Worm (Caenorhabditis elegans) whole organism, mixed stage, embryonic: ENCODE measurements around the gene dos-1.

Source experiments
- M03D4.4 ChIP-seq: sonication (generic microtip); optimal IDR thresholded peaks from 2 replicates; lab custom pipeline; 2017; ENCODE audit warnings: mild to moderate bottlenecking, missing genetic modification characterization, missing compliant biosample characterization
- bed-3 ChIP-seq: fragments of 200-800 bp; sonication (Bioruptor generic); optimal IDR thresholded peaks from 3 replicates; lab custom pipeline; 2018; ENCODE audit warnings: mild to moderate bottlenecking, missing genetic modification characterization, moderate library complexity, missing compliant biosample characterization
- blmp-1 ChIP-seq: fragments of 150-350 bp; optimal IDR thresholded peaks from 2 replicates; lab custom pipeline; 2014; ENCODE audit warnings: missing biosample characterization, missing genetic modification characterization
- ceh-39 ChIP-seq: fragments of 150-350 bp; optimal IDR thresholded peaks from 2 replicates; lab custom pipeline; 2014; ENCODE audit warnings: missing biosample characterization, missing genetic modification characterization
- ceh-43 ChIP-seq: fragments of 200-800 bp; sonication (Bioruptor generic); optimal IDR thresholded peaks from 2 replicates; lab custom pipeline; 2018; ENCODE audit warnings: mild to moderate bottlenecking, missing genetic modification characterization, moderate library complexity, missing compliant biosample characterization
- ceh-83 ChIP-seq: fragments of 200-800 bp; sonication (Bioruptor generic); optimal IDR thresholded peaks from 2 replicates; lab custom pipeline; 2018; ENCODE audit warnings: mild to moderate bottlenecking, missing genetic modification characterization, missing compliant biosample characterization
- ces-1 ChIP-seq: fragments of 150-350 bp; optimal IDR thresholded peaks from 2 replicates; lab custom pipeline; 2014; ENCODE audit warnings: missing biosample characterization, missing genetic modification reagents, missing genetic modification characterization
- cnd-1 ChIP-seq: fragments of 200-800 bp; sonication (Bioruptor generic); optimal IDR thresholded peaks from 2 replicates; lab custom pipeline; 2018; ENCODE audit warnings: mild to moderate bottlenecking, missing genetic modification characterization, missing compliant biosample characterization
- elt-1 ChIP-seq: sonication (generic microtip); optimal IDR thresholded peaks from 2 replicates; lab custom pipeline; 2017; ENCODE audit warnings: missing genetic modification characterization, mild to moderate bottlenecking, missing compliant biosample characterization, antibody characterized with exemption, moderate library complexity, borderline replicate concordance; ENCODE audit not compliant: insufficient read depth
- elt-3 ChIP-seq: fragments of 150-350 bp; optimal IDR thresholded peaks from 2 replicates; lab custom pipeline; 2014; ENCODE audit warnings: missing biosample characterization, missing genetic modification characterization
- ham-2 ChIP-seq: fragments of 200-800 bp; sonication (Bioruptor generic); optimal IDR thresholded peaks from 2 replicates; lab custom pipeline; 2018; ENCODE audit warnings: mild to moderate bottlenecking, missing genetic modification characterization, missing compliant biosample characterization
- hlh-1 ChIP-seq: fragments of 150-350 bp; optimal IDR thresholded peaks from 2 replicates; lab custom pipeline; 2014; ENCODE audit warnings: missing biosample characterization, missing genetic modification reagents, missing genetic modification characterization
- lin-13 ChIP-seq: fragments of 150-350 bp; optimal IDR thresholded peaks from 2 replicates; lab custom pipeline; 2014; ENCODE audit warnings: missing biosample characterization, missing genetic modification characterization
- lin-32 ChIP-seq: fragments of 200-800 bp; sonication (Bioruptor generic); optimal IDR thresholded peaks from 2 replicates; lab custom pipeline; 2018; ENCODE audit warnings: mild to moderate bottlenecking, missing genetic modification characterization, missing compliant biosample characterization
- lsy-2 ChIP-seq: fragments of 150-350 bp; optimal IDR thresholded peaks from 2 replicates; lab custom pipeline; 2014; ENCODE audit warnings: missing biosample characterization, missing genetic modification characterization
- nhr-12 ChIP-seq: fragments of 150-350 bp; optimal IDR thresholded peaks from 2 replicates; lab custom pipeline; 2014; ENCODE audit warnings: missing biosample characterization, missing genetic modification characterization
- nhr-2 ChIP-seq: fragments of 150-350 bp; optimal IDR thresholded peaks from 2 replicates; lab custom pipeline; 2014; ENCODE audit warnings: missing biosample characterization, missing genetic modification characterization
- nhr-237 ChIP-seq: fragments of 150-350 bp; optimal IDR thresholded peaks from 2 replicates; lab custom pipeline; 2014; ENCODE audit warnings: missing biosample characterization, missing genetic modification characterization
- nhr-76 ChIP-seq: sonication (generic microtip); optimal IDR thresholded peaks from 2 replicates; lab custom pipeline; 2017; ENCODE audit warnings: missing biosample characterization, missing genetic modification characterization
- pha-4 ChIP-seq: fragments of 150-350 bp; optimal IDR thresholded peaks from 2 replicates; lab custom pipeline; 2018; ENCODE audit warnings: missing biosample characterization, missing genetic modification reagents, missing genetic modification characterization
- snpc-4 ChIP-seq: fragments of 150-350 bp; optimal IDR thresholded peaks from 2 replicates; lab custom pipeline; 2014; ENCODE audit warnings: missing biosample characterization, missing genetic modification characterization
- sptf-1 ChIP-seq: sonication (generic microtip); optimal IDR thresholded peaks from 2 replicates; lab custom pipeline; 2017; ENCODE audit warnings: mild to moderate bottlenecking, missing genetic modification characterization, moderate library complexity, missing compliant biosample characterization
- tbx-8 ChIP-seq: fragments of 200-800 bp; sonication (Bioruptor generic); optimal IDR thresholded peaks from 2 replicates; lab custom pipeline; 2018; ENCODE audit warnings: mild to moderate bottlenecking, missing genetic modification characterization, moderate library complexity, missing compliant biosample characterization
- unc-120 ChIP-seq: sonication (generic microtip); optimal IDR thresholded peaks from 2 replicates; lab custom pipeline; 2017; ENCODE audit warnings: missing genetic modification characterization, missing compliant biosample characterization; ENCODE audit not compliant: poor library complexity, severe bottlenecking
- unc-39 ChIP-seq: fragments of 150-350 bp; optimal IDR thresholded peaks from 2 replicates; lab custom pipeline; 2014; ENCODE audit warnings: missing biosample characterization, missing genetic modification characterization
- unc-62 ChIP-seq: fragments of 150-350 bp; optimal IDR thresholded peaks from 2 replicates; lab custom pipeline; 2014; ENCODE audit warnings: missing biosample characterization, missing genetic modification reagents, missing genetic modification characterization
- zip-8 ChIP-seq: fragments of 150-350 bp; optimal IDR thresholded peaks from 2 replicates; lab custom pipeline; 2014; ENCODE audit warnings: missing biosample characterization, missing genetic modification characterization
- ztf-11 ChIP-seq: fragments of 150-350 bp; optimal IDR thresholded peaks from 2 replicates; lab custom pipeline; 2014; ENCODE audit warnings: missing biosample characterization, missing genetic modification characterization

The dos-1 gene

DNA sequence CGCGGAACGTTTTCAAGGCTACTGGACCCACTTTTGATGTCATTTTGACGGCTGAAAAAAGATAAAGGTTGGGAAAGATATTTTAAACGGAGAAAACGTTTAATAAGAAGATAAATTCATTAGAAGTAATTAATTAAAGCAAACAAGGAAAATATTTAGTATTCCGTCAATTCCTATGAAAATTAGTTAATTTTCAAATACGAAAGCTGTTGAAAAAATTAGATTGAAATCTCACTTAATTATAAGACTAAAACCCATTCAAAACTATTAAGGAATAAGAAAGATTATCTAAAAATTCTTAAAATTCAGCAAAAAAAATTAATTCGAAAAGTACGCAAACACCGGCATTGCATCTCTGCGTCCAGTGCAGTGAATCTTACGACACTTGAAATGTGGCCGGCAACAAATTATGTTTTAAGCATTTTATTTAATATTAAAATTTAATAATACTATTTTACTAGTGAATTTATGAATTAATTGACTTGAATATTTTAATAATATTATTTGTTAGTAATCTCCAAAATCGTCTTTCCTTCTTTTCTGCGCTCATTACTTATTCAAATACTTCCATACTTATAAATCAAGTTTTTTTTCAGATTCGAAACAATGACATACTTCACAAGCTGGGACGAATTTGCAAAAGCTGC, 41.1 kb downstream of the dos-1 start, which contains the start of the genes ZK512.2 and ZK512.4:
ZK512.2 (minus strand) TSS at position 51 of the 647 bp plus-strand sequence.
ZK512.4 (plus strand) TSS at position 597 of the 647 bp plus-strand sequence.
- TF ChIP-seq blmp-1 (tag; lab: Kevin White, UChicago) (no peak), ces-1 (GFP tag; lab: Kevin White, UChicago) (peak; percentile 53), lsy-2 (peak; percentile 24)
- TF ChIP-seq, all 35 proteins: peak for 2

DNA sequence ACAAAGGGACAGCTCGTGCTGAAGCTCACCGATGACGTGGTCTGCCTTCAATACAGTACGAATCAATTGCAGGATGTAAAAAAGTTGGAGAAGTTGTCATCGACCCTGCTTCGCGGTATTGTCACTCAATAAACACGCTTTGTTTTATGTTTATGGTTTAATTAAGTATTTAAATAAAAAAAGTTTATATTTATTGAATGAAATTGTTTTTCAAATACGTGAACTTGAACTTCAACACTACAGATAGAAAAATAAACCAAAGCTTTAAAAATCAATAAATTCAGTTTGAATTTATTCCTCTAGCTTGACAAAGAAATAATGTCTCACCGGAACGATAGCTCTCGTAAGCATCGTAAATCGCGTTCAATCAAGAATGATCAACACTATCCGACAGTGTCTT, 42.0 kb downstream of the dos-1 start, which contains the start of gene ZK512.8:
ZK512.8 (plus strand) TSS at position 301 of the 400 bp plus-strand sequence.
- no peak for TF ChIP-seq nhr-2
- TF ChIP-seq ham-2 (GFP tag; lab: Kevin White, UChicago), result no peak
- no peak for TF ChIP-seq elt-1
- TF ChIP-seq unc-62, result no peak
- TF ChIP-seq zip-8 (tag; lab: Kevin White, UChicago), result no peak
- no peak for TF ChIP-seq hlh-1 (tag; lab: Kevin White, UChicago)
- TF ChIP-seq lin-13 (tag; lab: Kevin White, UChicago), result no peak
- TF ChIP-seq lin-32, result no peak
- TF ChIP-seq ceh-83 (GFP tag; lab: Kevin White, UChicago), result no peak
- no peak for TF ChIP-seq cnd-1 (tag; lab: Kevin White, UChicago)
- no peak for TF ChIP-seq elt-3 (tag; lab: Kevin White, UChicago)
- TF ChIP-seq lsy-2, result no peak
- TF ChIP-seq blmp-1 (tag; lab: Kevin White, UChicago), result no peak
- TF ChIP-seq snpc-4 (tag; lab: Kevin White, UChicago), result no peak
- no peak for TF ChIP-seq sptf-1 (tag; lab: Kevin White, UChicago)
- no peak for TF ChIP-seq nhr-237
- no peak for TF ChIP-seq ceh-43 (GFP tag; lab: Kevin White, UChicago)
- no peak for TF ChIP-seq nhr-12 (tag; lab: Kevin White, UChicago)
- TF ChIP-seq pha-4 (tag; lab: Kevin White, UChicago), result no peak
- no peak for TF ChIP-seq tbx-8 (GFP tag; lab: Kevin White, UChicago)

DNA sequence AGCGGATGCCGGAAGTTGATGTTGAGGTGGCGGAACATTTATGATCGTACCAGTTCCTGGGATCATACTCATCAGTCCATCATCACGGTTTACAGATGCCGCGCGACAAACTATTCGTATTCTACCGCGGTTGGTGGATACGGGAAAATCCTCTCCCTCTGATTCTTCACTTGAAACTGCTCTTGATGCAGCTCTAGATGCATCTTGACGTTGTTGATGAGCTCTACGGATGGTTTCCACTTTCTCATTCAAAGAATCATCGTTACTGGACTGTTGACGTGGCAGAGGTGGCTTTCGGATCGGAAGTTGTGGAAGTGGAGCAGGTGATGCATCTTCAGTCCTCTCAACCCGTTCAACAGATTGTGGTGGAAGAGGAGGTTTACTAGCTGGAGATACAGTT, 45.4 kb downstream of the dos-1 start:
- TF ChIP-seq pha-4 (tag; lab: Kevin White, UChicago) (no peak), nhr-237 (no peak), ceh-43 (GFP tag; lab: Kevin White, UChicago) (no peak), unc-62 (no peak), M03D4.4 (tag; lab: Kevin White, UChicago) (no peak), lin-32 (no peak), ces-1 (GFP tag; lab: Kevin White, UChicago) (no peak), zip-8 (tag; lab: Kevin White, UChicago) (no peak)
- TF ChIP-seq, all 35 proteins: peak for 0

DNA sequence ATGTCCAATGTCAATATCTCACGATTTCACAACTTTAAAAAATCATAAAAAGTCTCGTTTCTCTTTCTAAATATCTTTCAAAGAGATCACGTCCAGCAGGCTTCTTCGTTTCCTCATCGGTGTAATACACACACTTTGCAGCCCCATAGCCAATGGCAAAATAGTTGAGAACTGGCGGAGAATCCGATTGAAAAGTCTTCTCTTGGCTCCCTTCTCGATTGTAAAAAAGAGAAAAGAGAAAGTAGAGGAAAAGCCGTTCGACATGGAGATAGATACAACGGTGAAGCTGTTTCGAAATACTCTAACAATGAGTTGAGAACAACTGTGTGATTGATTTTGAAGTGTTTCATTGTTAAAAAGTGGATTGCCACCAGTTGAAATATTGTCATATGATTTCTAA, 48.0 kb downstream of the dos-1 start:
- TF ChIP-seq ceh-39 (tag; lab: Kevin White, UChicago), result no peak
- peak; percentile 53 for TF ChIP-seq unc-120
- peak; percentile 34 for TF ChIP-seq hlh-1 (tag; lab: Kevin White, UChicago)
- TF ChIP-seq unc-39, result no peak
- TF ChIP-seq unc-62, result peak; percentile 5

DNA sequence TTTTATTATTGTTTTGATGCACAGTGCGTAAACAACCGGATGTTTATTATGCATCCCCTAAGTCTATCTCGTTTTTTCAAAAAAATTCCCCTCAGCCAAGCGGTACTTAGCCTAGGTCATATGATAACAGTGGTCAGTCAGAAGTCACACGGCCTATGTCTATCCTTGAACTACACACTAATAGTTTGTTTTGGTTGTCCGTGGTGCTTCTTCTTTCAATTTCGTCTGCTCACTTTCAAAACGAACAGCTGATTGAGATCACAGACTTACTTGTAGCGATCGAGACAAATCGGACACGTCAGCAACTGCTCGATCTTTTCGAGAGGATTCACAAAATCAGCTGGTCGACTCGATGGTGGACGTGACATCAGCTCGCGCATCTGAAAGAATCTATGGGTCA, 49.2 kb downstream of the dos-1 start:
- no peak for TF ChIP-seq elt-3 (tag; lab: Kevin White, UChicago)
- TF ChIP-seq lsy-2, result no peak
- no peak for TF ChIP-seq bed-3 (GFP tag; lab: Kevin White, UChicago)
- no peak for TF ChIP-seq M03D4.4 (tag; lab: Kevin White, UChicago)
- no peak for TF ChIP-seq zip-8 (tag; lab: Kevin White, UChicago)
- no peak for TF ChIP-seq ztf-11 (tag; lab: Kevin White, UChicago)
- TF ChIP-seq blmp-1 (tag; lab: Kevin White, UChicago), result no peak

DNA sequence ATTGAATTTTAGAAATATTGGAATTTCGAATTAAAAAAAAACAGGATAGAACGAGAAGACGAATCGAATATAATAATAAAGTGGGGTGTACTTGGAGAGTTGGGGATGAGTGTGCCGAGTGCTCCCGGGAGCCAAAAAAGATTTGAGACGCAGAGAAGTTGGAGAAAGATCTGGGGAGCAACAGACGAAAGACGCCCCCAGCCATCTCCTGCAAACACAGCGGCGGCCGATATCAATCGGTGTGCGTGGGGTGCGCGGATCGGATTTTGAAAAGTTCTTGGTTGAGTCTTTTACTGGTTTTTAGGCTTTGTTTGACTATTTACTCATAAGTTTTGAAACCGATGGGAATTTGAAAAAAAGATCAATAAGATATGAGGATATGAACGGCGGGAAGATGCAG, 50.1 kb downstream of the dos-1 start, which contains the start of gene nhl-1:
nhl-1 (minus strand) TSS at position 101 of the 400 bp plus-strand sequence.
- TF ChIP-seq ceh-83 (GFP tag; lab: Kevin White, UChicago), result no peak

DNA sequence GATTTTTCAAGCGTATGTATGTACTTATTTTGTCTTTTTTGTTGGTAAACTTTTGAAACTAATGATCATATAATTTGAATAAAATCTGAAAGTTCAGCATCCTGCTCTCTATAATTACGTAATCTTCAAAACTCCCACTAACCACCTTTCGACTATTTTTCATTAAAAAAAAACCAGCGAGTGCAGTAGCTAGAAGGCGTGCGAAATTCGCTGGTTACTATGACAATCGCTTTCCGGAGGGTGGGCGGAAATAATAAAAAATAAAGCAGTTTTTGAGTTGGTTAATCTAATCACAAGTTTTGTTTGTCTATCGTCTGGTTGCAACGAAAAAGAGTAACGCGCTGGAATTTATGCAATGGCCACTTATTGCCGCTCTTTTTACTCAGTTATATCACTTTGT, 51.0 kb downstream of the dos-1 start, which contains the start of gene irld-34:
irld-34 (plus strand) TSS at position 301 of the 400 bp plus-strand sequence.
- peak; percentile 24 for TF ChIP-seq zip-8 (tag; lab: Kevin White, UChicago)
- TF ChIP-seq nhr-237, result no peak
- TF ChIP-seq nhr-76 (tag; lab: Kevin White, UChicago), result no peak
